Worm (Caenorhabditis elegans): ENCODE results near the gene C03A3.2.

DNA sequence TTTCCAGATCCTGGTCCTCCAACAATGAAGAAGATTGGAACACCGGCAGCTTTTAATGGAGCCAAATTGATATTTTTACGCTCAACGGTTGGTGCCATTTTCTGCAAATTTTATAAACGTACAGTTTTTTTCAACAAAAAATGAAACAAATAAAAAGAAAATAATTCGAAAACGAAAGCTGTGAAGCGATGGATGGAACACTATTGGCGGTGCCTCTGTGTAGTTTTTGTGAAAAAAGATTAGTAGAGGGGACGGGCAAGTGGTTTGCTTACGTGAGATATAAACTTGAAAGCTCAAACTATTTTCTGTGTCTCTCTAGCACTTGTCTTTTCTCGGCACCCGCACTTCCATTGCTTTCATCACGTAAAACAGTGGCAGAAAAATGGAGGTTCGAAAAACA, 25.0 kb downstream of the C03A3.2 start, which contains the start of gene F38B2.4:
- TF ChIP-seq him-1 (tag; optimal IDR thresholded peaks at IDR 0.05), result no peak
- no peak for TF ChIP-seq dao-5 (tag; optimal IDR thresholded peaks at IDR 0.05)
